Worm (Caenorhabditis elegans): ENCODE data around the gene plg-1.

plg-1 gene

ce11 chrIII:8809245-8809971 lies 42.7 kb upstream of the plg-1 start, which contains the start of gene prx-19 (continued):
- TF ChIP-seq lsy-2 (tag; optimal IDR thresholded peaks at IDR 0.05) (peak in 1 of 2 experiments; percentile 66), ZK546.5 (tag; optimal IDR thresholded peaks at IDR 0.05) (no peak), ztf-4 (tag; optimal IDR thresholded peaks at IDR 0.05) (no peak), crh-2 (tag; optimal IDR thresholded peaks at IDR 0.05) (peak; percentile 30), nhr-23 (tag; optimal IDR thresholded peaks at IDR 0.05) (no peak), mbf-1 (tag; optimal IDR thresholded peaks at IDR 0.05) (no peak), lin-13 (GFP tag; optimal IDR thresholded peaks at IDR 0.05) (peak; percentile 15), sem-4 (tag; optimal IDR thresholded peaks at IDR 0.05) (no peak), nhr-12 (tag; optimal IDR thresholded peaks at IDR 0.05) (no peak), unc-62 (GFP tag; optimal IDR thresholded peaks at IDR 0.05) (no peak)

ce11 chrIII:8811111-8811510 lies 41.0 kb upstream of the plg-1 start:
- TF ChIP-seq sem-4 (tag; optimal IDR thresholded peaks at IDR 0.05) (peak; percentile 56), ceh-82 (tag; optimal IDR thresholded peaks at IDR 0.05) (no peak)

DNA sequence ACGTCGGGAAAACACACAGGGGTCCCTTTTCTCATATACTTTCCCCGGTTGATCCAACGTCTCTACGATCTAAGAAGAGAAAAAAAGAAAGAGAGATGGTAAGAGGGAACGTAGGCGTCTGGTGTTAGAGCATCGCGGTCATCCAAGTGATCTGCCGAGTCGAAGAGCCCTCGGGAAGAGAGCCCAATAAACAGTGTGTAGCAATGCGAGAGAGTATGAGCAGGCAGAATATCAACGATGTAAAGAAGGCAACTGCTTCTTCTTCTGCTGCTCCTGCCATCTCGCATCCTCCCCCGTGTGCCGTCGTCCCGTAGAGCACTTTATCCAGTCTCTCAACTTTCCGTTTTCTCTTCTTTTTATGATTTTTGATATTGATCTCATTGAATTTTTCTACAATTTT lies 36.4 kb upstream of the plg-1 start:
- TF ChIP-seq nhr-129 (tag; optimal IDR thresholded peaks at IDR 0.05) (peak; percentile 45), C34F6.9 (tag; optimal IDR thresholded peaks at IDR 0.05) (no peak), F13H6.1 (tag; optimal IDR thresholded peaks at IDR 0.05) (peak; percentile 61)

DNA sequence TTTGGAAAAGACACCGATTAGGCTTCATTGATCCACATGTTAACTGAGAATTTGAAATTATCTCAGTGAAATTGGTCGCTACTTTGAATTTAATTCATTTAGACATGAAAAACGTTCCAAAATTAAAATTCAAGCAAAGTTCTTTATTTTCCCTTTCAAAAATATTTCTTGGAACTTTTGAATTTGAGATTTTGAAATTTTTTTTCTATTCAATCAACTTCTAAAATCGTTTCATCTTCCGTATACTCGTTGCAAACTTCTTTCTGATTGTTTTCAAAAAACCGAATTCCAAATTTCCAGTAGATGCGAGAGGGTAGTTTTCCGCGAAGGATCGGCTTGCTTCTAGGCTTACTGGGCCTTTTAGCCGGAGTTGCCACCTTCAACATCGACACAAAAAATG lies 33.5 kb upstream of the plg-1 start, which contains the start of gene pat-2:
TSS of gene pat-2 (plus strand) at position 301 of the 400 bp plus-strand sequence.
- TF ChIP-seq egl-27 (tag; optimal IDR thresholded peaks at IDR 0.05): no peak
- no peak for TF ChIP-seq nhr-237 (tag; optimal IDR thresholded peaks at IDR 0.05)
- TF ChIP-seq nhr-23 (tag; optimal IDR thresholded peaks at IDR 0.05): no peak
- no peak for TF ChIP-seq F13H6.1 (tag; optimal IDR thresholded peaks at IDR 0.05)
- TF ChIP-seq nhr-12 (tag; optimal IDR thresholded peaks at IDR 0.05): no peak
- no peak for TF ChIP-seq nhr-10 (tag; optimal IDR thresholded peaks at IDR 0.05)
- TF ChIP-seq ZK546.5 (tag; optimal IDR thresholded peaks at IDR 0.05): no peak
- no peak for TF ChIP-seq mbf-1 (tag; optimal IDR thresholded peaks at IDR 0.05)
- no peak for TF ChIP-seq skn-1 (tag; optimal IDR thresholded peaks at IDR 0.05)
- no peak for TF ChIP-seq nhr-77 (tag; optimal IDR thresholded peaks at IDR 0.05)
- TF ChIP-seq ceh-82 (tag; optimal IDR thresholded peaks at IDR 0.05): no peak
- TF ChIP-seq mdl-1 (tag; optimal IDR thresholded peaks at IDR 0.05): no peak
- TF ChIP-seq gmeb-1 (tag; optimal IDR thresholded peaks at IDR 0.05): no peak

DNA sequence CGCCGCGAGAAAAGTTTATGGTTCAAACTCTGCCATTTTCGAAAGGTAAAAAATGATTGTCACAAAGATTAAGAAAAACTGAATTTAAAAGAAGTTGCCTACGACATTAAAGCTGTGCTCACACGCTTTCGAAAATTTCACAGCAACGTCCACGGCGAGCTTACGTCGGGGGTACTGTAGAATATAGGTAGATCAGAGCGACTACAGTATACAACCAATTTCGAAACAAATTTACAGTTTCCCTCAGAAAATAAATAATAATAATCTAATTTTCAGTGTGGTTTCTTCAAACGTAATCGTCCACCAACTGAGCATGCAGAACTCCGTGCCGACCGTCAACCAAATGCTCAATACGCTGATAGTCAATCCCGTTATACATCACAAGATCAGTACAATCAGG lies 27.5 kb upstream of the plg-1 start:
- TF ChIP-seq unc-62 (GFP tag; optimal IDR thresholded peaks at IDR 0.05) (no peak), zag-1 (tag; optimal IDR thresholded peaks at IDR 0.05) (no peak), elt-3 (tag; optimal IDR thresholded peaks at IDR 0.05) (no peak), fos-1 (tag; optimal IDR thresholded peaks at IDR 0.05) (no peak), egl-27 (tag; optimal IDR thresholded peaks at IDR 0.05) (no peak), nhr-10 (tag; optimal IDR thresholded peaks at IDR 0.05) (no peak), blmp-1 (tag; optimal IDR thresholded peaks at IDR 0.05; ENCODE audit: insufficient read depth) (no peak), nhr-11 (tag; optimal IDR thresholded peaks at IDR 0.05) (no peak), dmd-4 (tag; optimal IDR thresholded peaks at IDR 0.05) (no peak), nhr-21 (tag; optimal IDR thresholded peaks at IDR 0.05) (no peak), alr-1 (tag; optimal IDR thresholded peaks at IDR 0.05) (no peak), ceh-16 (tag; optimal IDR thresholded peaks at IDR 0.05) (no peak), aly-2 (tag; optimal IDR thresholded peaks at IDR 0.05) (no peak), ztf-1 (GFP tag; conservative IDR thresholded peaks at IDR 0.05) (no peak)

DNA sequence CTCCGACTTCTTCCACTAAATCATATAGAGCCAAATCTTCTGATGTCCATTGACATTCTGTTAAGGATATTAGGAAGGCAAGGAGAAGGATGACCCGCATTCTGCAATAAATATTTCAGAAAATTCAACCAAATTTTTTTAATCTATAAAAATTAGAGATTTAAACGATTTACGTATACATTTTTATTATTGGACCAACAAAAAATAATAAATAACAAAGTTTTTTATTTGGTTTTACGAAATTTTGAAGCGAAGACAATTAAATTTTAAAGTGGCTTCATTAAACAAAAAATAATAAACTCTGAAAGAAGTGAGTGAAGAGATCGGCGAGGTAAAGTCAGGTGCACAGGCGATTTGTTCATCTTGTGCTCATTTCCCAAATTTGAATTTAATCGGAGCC lies 24.9 kb upstream of the plg-1 start, which contains the start of gene F54F2.9:
TSS of gene F54F2.9 (minus strand) at position 101 of the 400 bp plus-strand sequence.
- TF ChIP-seq mab-5 (tag; optimal IDR thresholded peaks at IDR 0.05): no peak
- TF ChIP-seq dmd-4 (tag; optimal IDR thresholded peaks at IDR 0.05): no peak
- no peak for TF ChIP-seq lin-39 (tag; optimal IDR thresholded peaks at IDR 0.05)
